Worm (Caenorhabditis elegans) whole organism, midembryonic: ENCODE data around the gene irld-48.

ENCODE experiments used
- T22C8.4 ChIP-seq: fragments of 200-800 bp; sonication (Bioruptor generic); IDR thresholded peaks from 2 replicates; pipeline ENCODE4 v1.3.6; 2022; ENCODE audit warnings: missing genetic modification characterization, missing compliant biosample characterization
- cog-1 ChIP-seq: sonication (generic microtip); optimal IDR thresholded peaks from 2 replicates; lab custom pipeline; 2016; ENCODE audit warnings: missing genetic modification characterization, missing compliant biosample characterization
- flt-1 ChIP-seq: fragments of 200-800 bp; sonication (Bioruptor generic); IDR thresholded peaks from 2 replicates; pipeline ENCODE4 v1.3.6; 2022; ENCODE audit warnings: missing genetic modification characterization, missing compliant biosample characterization
- klf-2 ChIP-seq: fragments of 200-800 bp; sonication (Bioruptor generic); conservative IDR thresholded peaks from 2 replicates; pipeline ENCODE4 v1.3.6; 2022; ENCODE audit warnings: missing genetic modification reagents, missing genetic modification characterization, missing compliant biosample characterization
- med-1 ChIP-seq: sonication (generic microtip); optimal IDR thresholded peaks from 2 replicates; lab custom pipeline; 2017; ENCODE audit warnings: missing genetic modification characterization, mild to moderate bottlenecking, missing compliant biosample characterization, antibody characterized with exemption, missing genetic modification reagents; ENCODE audit not compliant: insufficient read depth
- ref-1 ChIP-seq: fragments of 200-800 bp; sonication (Bioruptor generic); conservative IDR thresholded peaks from 2 replicates; pipeline ENCODE4 v1.3.6; 2022; ENCODE audit warnings: missing genetic modification reagents, missing genetic modification characterization, missing compliant biosample characterization
- tab-1 ChIP-seq: fragments of 200-800 bp; sonication (Bioruptor generic); IDR thresholded peaks from 2 replicates; pipeline ENCODE4 v1.3.6; 2022; ENCODE audit warnings: missing genetic modification characterization, missing compliant biosample characterization
- ztf-23 ChIP-seq: fragments of 200-800 bp; sonication (Bioruptor generic); IDR thresholded peaks from 2 replicates; pipeline ENCODE4 v1.3.6; 2022; ENCODE audit warnings: missing genetic modification reagents, missing genetic modification characterization, missing compliant biosample characterization
- ztf-29 ChIP-seq: fragments of 200-800 bp; sonication (Bioruptor generic); IDR thresholded peaks from 2 replicates; pipeline ENCODE4 v1.3.6; 2022; ENCODE audit warnings: missing genetic modification reagents, missing genetic modification characterization, missing compliant biosample characterization

- no peak for TF ChIP-seq ztf-29 (GFP tag; lab: Robert Waterston, UW)
- no peak for TF ChIP-seq flt-1 (GFP tag; lab: Robert Waterston, UW)
- no peak for TF ChIP-seq klf-2 (GFP tag; lab: Robert Waterston, UW)
- TF ChIP-seq ref-1 (GFP tag; lab: Robert Waterston, UW): no peak
- no peak for TF ChIP-seq cog-1
- no peak for TF ChIP-seq med-1 (GFP tag; lab: Kevin White, UChicago)
- no peak for TF ChIP-seq tab-1 (GFP tag; lab: Robert Waterston, UW)
- no peak for TF ChIP-seq T22C8.4 (GFP tag; lab: Robert Waterston, UW)
- no peak for TF ChIP-seq ztf-23 (GFP tag; lab: Robert Waterston, UW)
These were observed 11.2 kb downstream of the irld-48 start for ce11 chrII:2967064-2967463.
